Fruit fly (Drosophila melanogaster) whole organism, embryonic: ENCODE results near the gene CG34149.

Experiments
- Atf6 ChIP-seq: fragments of 200-800 bp; sonication (Bioruptor generic); IDR thresholded peaks from 2 replicates; pipeline ENCODE4 v1.3.6; 2022; ENCODE audit warnings: missing biosample characterization, missing genetic modification characterization
- CG11398 ChIP-seq: fragments of 200-800 bp; sonication (Bioruptor generic); optimal IDR thresholded peaks from 2 replicates; lab custom pipeline; 2016; ENCODE audit warnings: missing biosample characterization, missing genetic modification characterization
- CG11456 ChIP-seq: fragments of 200-800 bp; sonication (Bioruptor generic); IDR thresholded peaks from 3 replicates; pipeline ENCODE4 v1.3.6; 2022; ENCODE audit warnings: missing biosample characterization, missing genetic modification characterization
- CG11696 ChIP-seq: fragments of 200-800 bp; sonication (Bioruptor generic); IDR thresholded peaks from 2 replicates; pipeline ENCODE4 v1.3.6; 2022; ENCODE audit warnings: missing biosample characterization, missing genetic modification characterization
- CG12769 ChIP-seq: fragments of 200-800 bp; sonication (Bioruptor generic); optimal IDR thresholded peaks from 2 replicates; lab custom pipeline; 2019; ENCODE audit warnings: missing biosample characterization, mild to moderate bottlenecking, missing genetic modification characterization, moderate library complexity
- CG15269 ChIP-seq: fragments of 200-800 bp; sonication (Bioruptor generic); optimal IDR thresholded peaks from 2 replicates; lab custom pipeline; 2018; ENCODE audit warnings: missing biosample characterization, mild to moderate bottlenecking, missing genetic modification characterization, moderate library complexity
- CG15479 ChIP-seq: fragments of 200-800 bp; sonication (Bioruptor generic); optimal IDR thresholded peaks from 3 replicates; lab custom pipeline; 2019; ENCODE audit warnings: missing biosample characterization, mild to moderate bottlenecking, missing genetic modification characterization, moderate library complexity
- CG16779 ChIP-seq: fragments of 200-800 bp; sonication (Bioruptor generic); IDR thresholded peaks from 2 replicates; pipeline ENCODE4 v1.3.6; 2022; ENCODE audit warnings: missing biosample characterization, missing genetic modification characterization
- CG16813 ChIP-seq: fragments of 200-800 bp; sonication (Bioruptor generic); IDR thresholded peaks from 3 replicates; pipeline ENCODE4 v1.3.6; 2022; ENCODE audit warnings: missing biosample characterization, missing genetic modification characterization; ENCODE audit not compliant: partially characterized antibody
- CG17612 ChIP-seq: fragments of 200-800 bp; sonication (Bioruptor generic); IDR thresholded peaks from 2 replicates; pipeline ENCODE4 v1.3.6; 2022; ENCODE audit warnings: missing biosample characterization, missing genetic modification characterization
- CG1832 ChIP-seq: fragments of 200-800 bp; sonication (Bioruptor generic); optimal IDR thresholded peaks from 2 replicates; lab custom pipeline; 2017; ENCODE audit warnings: missing biosample characterization, mild to moderate bottlenecking, missing genetic modification characterization, inconsistent platforms
- CG30020 ChIP-seq: fragments of 200-800 bp; optimal IDR thresholded peaks from 2 replicates; lab custom pipeline; 2019; ENCODE audit warnings: missing biosample characterization, mild to moderate bottlenecking, missing genetic modification characterization, moderate library complexity
- CG31388 ChIP-seq: fragments of 200-800 bp; sonication (Bioruptor generic); optimal IDR thresholded peaks from 2 replicates; lab custom pipeline; 2016; ENCODE audit warnings: missing biosample characterization, missing genetic modification characterization
- CG3163 ChIP-seq: fragments of 200-800 bp; sonication (Bioruptor generic); optimal IDR thresholded peaks from 3 replicates; lab custom pipeline; 2016; ENCODE audit warnings: missing biosample characterization, missing genetic modification characterization
- CG32532 ChIP-seq: fragments of 200-800 bp; sonication (Bioruptor generic); IDR thresholded peaks from 2 replicates; pipeline ENCODE4 v1.3.6; 2022; ENCODE audit warnings: missing biosample characterization, missing genetic modification characterization
- CG3281 ChIP-seq: fragments of 200-800 bp; sonication (Bioruptor generic); optimal IDR thresholded peaks from 3 replicates; lab custom pipeline; 2017; ENCODE audit warnings: missing biosample characterization, mild to moderate bottlenecking, missing genetic modification characterization
- CG34376 ChIP-seq: fragments of 200-800 bp; sonication (Bioruptor generic); optimal IDR thresholded peaks from 2 replicates; lab custom pipeline; 2018; ENCODE audit warnings: missing biosample characterization, mild to moderate bottlenecking, missing genetic modification characterization
- CG4404 ChIP-seq: fragments of 200-800 bp; sonication (Bioruptor generic); IDR thresholded peaks from 2 replicates; pipeline ENCODE4 v1.3.6; 2022; ENCODE audit warnings: missing biosample characterization, missing genetic modification characterization
- CG6683 ChIP-seq: fragments of 200-800 bp; sonication (Bioruptor generic); optimal IDR thresholded peaks from 2 replicates; lab custom pipeline; 2017; ENCODE audit warnings: missing biosample characterization, mild to moderate bottlenecking, missing genetic modification characterization, missing genetic modification reagents
- CG7271 ChIP-seq: fragments of 200-800 bp; sonication (Bioruptor generic); optimal IDR thresholded peaks from 2 replicates; lab custom pipeline; 2018; ENCODE audit warnings: missing biosample characterization, mild to moderate bottlenecking, missing genetic modification characterization, moderate library complexity
- CG7372 ChIP-seq: fragments of 200-800 bp; sonication (Bioruptor generic); IDR thresholded peaks from 2 replicates; pipeline ENCODE4 v1.3.6; 2022; ENCODE audit warnings: missing biosample characterization, missing genetic modification characterization
- CG7839 ChIP-seq: fragments of 200-800 bp; sonication (Bioruptor generic); optimal IDR thresholded peaks from 3 replicates; lab custom pipeline; 2018; ENCODE audit warnings: missing biosample characterization, mild to moderate bottlenecking, missing genetic modification characterization, moderate library complexity
- CG8944 ChIP-seq: fragments of 200-800 bp; sonication (Bioruptor generic); optimal IDR thresholded peaks from 3 replicates; lab custom pipeline; 2016; ENCODE audit warnings: missing biosample characterization, missing genetic modification characterization
- CHES-1-like ChIP-seq: fragments of 200-800 bp; sonication (Bioruptor generic); optimal IDR thresholded peaks from 2 replicates; lab custom pipeline; 2016; ENCODE audit warnings: missing biosample characterization, missing genetic modification characterization
- CoRest ChIP-seq: fragments of 200-800 bp; sonication (Bioruptor generic); optimal IDR thresholded peaks from 3 replicates; lab custom pipeline; 2018; ENCODE audit warnings: missing biosample characterization, mild to moderate bottlenecking, missing genetic modification characterization, moderate library complexity
- Dip3 ChIP-seq: fragments of 200-800 bp; sonication (Bioruptor generic); optimal IDR thresholded peaks from 3 replicates; lab custom pipeline; 2016; ENCODE audit warnings: missing biosample characterization, missing genetic modification characterization
- Gug ChIP-seq: fragments of 200-800 bp; sonication (Bioruptor generic); IDR thresholded peaks from 4 replicates; pipeline ENCODE4 v1.3.6; 2022; ENCODE audit warnings: missing biosample characterization, missing genetic modification characterization
- Hr78 ChIP-seq, 2 experiments: fragments of 200-800 bp in 1 of 2; fragments of >200 bp in 1 of 2; sonication (Bioruptor generic) in 1 of 2; optimal IDR thresholded peaks; 2 replicates each; lab custom pipeline; 2017 to 2019; ENCODE audit warnings: missing biosample characterization in 2 of 2, missing genetic modification characterization in 2 of 2, mild to moderate bottlenecking in 1 of 2, moderate library complexity in 1 of 2
- Med ChIP-seq: fragments of 200-800 bp; sonication (Bioruptor generic); peaks from one replicate; lab custom pipeline; 2016; ENCODE audit warnings: missing biosample characterization, missing genetic modification characterization, mild to moderate bottlenecking, inconsistent platforms, moderate library complexity
- Mrtf ChIP-seq: fragments of 200-800 bp; sonication (Bioruptor generic); IDR thresholded peaks from 3 replicates; pipeline ENCODE4 v1.3.6; 2022; ENCODE audit warnings: missing biosample characterization, missing genetic modification characterization
- NC2β ChIP-seq: fragments of 200-800 bp; sonication (Bioruptor generic); optimal IDR thresholded peaks from 2 replicates; lab custom pipeline; 2016; ENCODE audit warnings: missing biosample characterization, missing genetic modification characterization
- Pdp1 ChIP-seq, 2 experiments: fragments of 200-800 bp; sonication (Bioruptor generic); optimal IDR thresholded peaks; 3 replicates each; lab custom pipeline; 2016; ENCODE audit warnings: missing biosample characterization in 2 of 2, missing genetic modification characterization in 2 of 2, mild to moderate bottlenecking in 1 of 2, moderate library complexity in 1 of 2
- bcd ChIP-seq: fragments of 200-800 bp; sonication (Bioruptor generic); optimal IDR thresholded peaks from 2 replicates; lab custom pipeline; 2017; ENCODE audit warnings: missing biosample characterization, mild to moderate bottlenecking, missing genetic modification characterization
- bigmax ChIP-seq: fragments of 200-800 bp; sonication (Bioruptor generic); optimal IDR thresholded peaks from 2 replicates; lab custom pipeline; 2018; ENCODE audit warnings: missing biosample characterization, mild to moderate bottlenecking, missing genetic modification characterization
- corto ChIP-seq: fragments of 200-800 bp; sonication (Bioruptor generic); optimal IDR thresholded peaks from 2 replicates; lab custom pipeline; 2016; ENCODE audit warnings: missing biosample characterization, mild to moderate bottlenecking, missing genetic modification characterization, moderate library complexity
- disco-r ChIP-seq: fragments of 200-800 bp; sonication (Bioruptor generic); optimal IDR thresholded peaks from 2 replicates; lab custom pipeline; 2016; ENCODE audit warnings: missing biosample characterization, missing genetic modification characterization
- en ChIP-seq: fragments of 200-800 bp; sonication (Bioruptor generic); optimal IDR thresholded peaks from 2 replicates; lab custom pipeline; 2016; ENCODE audit warnings: missing biosample characterization, missing genetic modification characterization
- ftz-f1 ChIP-seq: fragments of 200-800 bp; sonication (Bioruptor generic); optimal IDR thresholded peaks from 2 replicates; lab custom pipeline; 2016; ENCODE audit warnings: missing biosample characterization, missing genetic modification characterization
- gfzf ChIP-seq: fragments of 200-800 bp; sonication (Bioruptor generic); optimal IDR thresholded peaks from 2 replicates; lab custom pipeline; 2016; ENCODE audit warnings: missing biosample characterization, mild to moderate bottlenecking, missing genetic modification characterization, moderate library complexity
- grn ChIP-seq: fragments of 200-800 bp; sonication (Bioruptor generic); optimal IDR thresholded peaks from 3 replicates; lab custom pipeline; 2017; ENCODE audit warnings: missing biosample characterization, missing genetic modification characterization
- ind ChIP-seq: fragments of 200-800 bp; sonication (Bioruptor generic); optimal IDR thresholded peaks from 3 replicates; lab custom pipeline; 2016; ENCODE audit warnings: missing biosample characterization, missing genetic modification characterization
- kah ChIP-seq: fragments of 200-800 bp; sonication (Bioruptor generic); optimal IDR thresholded peaks from 2 replicates; lab custom pipeline; 2018; ENCODE audit warnings: missing biosample characterization, mild to moderate bottlenecking, missing genetic modification characterization
- lola ChIP-seq, 3 experiments: fragments of >200 bp in 2 of 3; fragments of 200-800 bp in 1 of 3; sonication (Bioruptor generic) in 1 of 3; optimal IDR thresholded peaks; 2 replicates each; lab custom pipeline; 2017 to 2019; ENCODE audit warnings: missing biosample characterization in 3 of 3, missing genetic modification characterization in 3 of 3, mild to moderate bottlenecking in 1 of 3, moderate library complexity in 1 of 3
- mirr ChIP-seq: fragments of 200-800 bp; sonication (Bioruptor generic); optimal IDR thresholded peaks from 3 replicates; lab custom pipeline; 2018; ENCODE audit warnings: missing biosample characterization, mild to moderate bottlenecking, missing genetic modification characterization
- pros ChIP-seq: fragments of 200-800 bp; sonication (Bioruptor generic); optimal IDR thresholded peaks from 3 replicates; lab custom pipeline; 2019; ENCODE audit warnings: missing biosample characterization, mild to moderate bottlenecking, missing genetic modification characterization, moderate library complexity
- ro ChIP-seq: fragments of 200-800 bp; sonication (Bioruptor generic); IDR thresholded peaks from 2 replicates; pipeline ENCODE4 v1.3.6; 2022; ENCODE audit warnings: missing biosample characterization, missing genetic modification characterization
- sd ChIP-seq: fragments of 200-800 bp; sonication (Bioruptor generic); optimal IDR thresholded peaks from 3 replicates; lab custom pipeline; 2018; ENCODE audit warnings: missing biosample characterization, mild to moderate bottlenecking, missing genetic modification characterization, moderate library complexity
- sug ChIP-seq: fragments of 200-800 bp; optimal IDR thresholded peaks from 2 replicates; lab custom pipeline; 2019; ENCODE audit warnings: missing biosample characterization, mild to moderate bottlenecking, missing genetic modification characterization, moderate library complexity
- tll ChIP-seq, 2 experiments: fragments of 200-800 bp in 1 of 2; fragments of >200 bp in 1 of 2; sonication (Bioruptor generic) in 1 of 2; optimal IDR thresholded peaks; 2 replicates each; lab custom pipeline; 2017 to 2019; ENCODE audit warnings: missing biosample characterization in 2 of 2, missing genetic modification characterization in 2 of 2, mild to moderate bottlenecking in 1 of 2, moderate library complexity in 1 of 2

The CG34149 gene

DNA sequence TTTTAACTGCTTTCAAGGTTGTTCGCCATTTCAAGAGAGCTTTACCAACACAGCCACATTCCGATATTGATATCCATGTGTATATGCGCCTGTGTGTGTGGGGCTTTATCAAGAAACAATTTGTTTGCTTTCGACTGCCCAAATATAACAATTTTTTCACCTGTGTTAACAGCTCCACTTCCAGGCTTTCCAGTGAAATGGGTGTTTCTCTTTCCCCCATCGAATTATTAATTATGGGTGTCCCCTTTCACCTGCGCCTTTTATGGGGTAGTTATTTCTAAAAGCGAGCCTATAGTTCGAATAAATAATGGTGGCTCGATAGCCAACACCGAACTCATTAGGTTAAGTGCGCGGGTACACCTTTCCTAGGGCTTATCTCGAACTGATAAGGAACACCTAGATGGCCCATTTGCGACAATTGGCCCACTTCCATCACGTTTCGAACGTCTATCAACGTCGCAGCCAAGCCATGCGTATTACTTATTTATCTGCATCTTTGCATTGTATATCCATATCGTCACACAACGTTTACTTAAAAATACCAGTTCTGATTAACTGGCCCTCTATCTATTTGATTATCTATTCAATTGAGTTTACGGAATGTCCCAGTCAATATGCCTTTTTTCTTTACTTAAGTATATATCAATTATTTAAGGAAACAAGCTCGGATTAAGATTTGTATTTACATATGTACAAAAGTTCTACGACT lies 32.1 kb downstream of the CG34149 start:
- TF ChIP-seq ro (GFP tag; lab: Robert Waterston, UW) (no peak), CG11696 (GFP tag; lab: Robert Waterston, UW) (no peak), Mrtf (no peak), CG34376 (GFP tag; lab: Kevin White, UChicago) (peak; percentile 53), CG1832 (GFP tag; lab: Kevin White, UChicago) (no peak), en (no peak), CG6683 (GFP tag; lab: Kevin White, UChicago) (no peak), lola (GFP tag; optimal IDR thresholded peaks at IDR 0.05; lab: Kevin White, UChicago) (no peak), CG15269 (tag; lab: Kevin White, UChicago) (no peak), CG16813 (GFP tag; lab: Robert Waterston, UW) (no peak), sd (peak; percentile 56), CG4404 (GFP tag; lab: Robert Waterston, UW) (no peak), corto (GFP tag; lab: Kevin White, UChicago) (no peak), CG7271 (tag; lab: Kevin White, UChicago) (no peak), Atf6 (0 out of 2 replicates have a peak, but pooled peaks have one; percentile 8), CG32532 (GFP tag; lab: Robert Waterston, UW) (no peak), Med (peak; percentile 70), Pdp1 (GFP tag; optimal IDR thresholded peaks at IDR 0.05; lab: Kevin White, UChicago) (no peak), CG12769 (tag; lab: Kevin White, UChicago) (peak; percentile 18), kah (GFP tag; lab: Kevin White, UChicago) (no peak), bigmax (GFP tag; lab: Kevin White, UChicago) (peak; percentile 25), CG3163 (GFP tag; lab: Kevin White, UChicago) (no peak), ind (GFP tag; lab: Kevin White, UChicago) (no peak), CG3281 (GFP tag; lab: Kevin White, UChicago) (peak; percentile 31), Gug (GFP tag; lab: Robert Waterston, UW) (no peak), CoRest (tag; lab: Kevin White, UChicago) (no peak), CG11456 (no peak), CG30020 (tag; lab: Kevin White, UChicago) (no peak), tll (GFP tag; optimal IDR thresholded peaks at IDR 0.05; lab: Kevin White, UChicago) (no peak), CG7839 (no peak), CG15479 (GFP tag; lab: Kevin White, UChicago) (peak; percentile 15), pros (GFP tag; lab: Kevin White, UChicago) (no peak), bcd (no peak), CG11398 (GFP tag; lab: Kevin White, UChicago) (no peak), Dip3 (GFP tag; lab: Kevin White, UChicago) (no peak), ftz-f1 (GFP tag; lab: Kevin White, UChicago) (peak; percentile 87), grn (GFP tag; lab: Kevin White, UChicago) (peak; percentile 58), CG17612 (no peak), mirr (GFP tag; lab: Kevin White, UChicago) (peak; percentile 91), CG16779 (GFP tag; lab: Robert Waterston, UW) (peak; percentile 23; the same call in 1 of the 2 replicates), CG8944 (GFP tag; lab: Kevin White, UChicago) (no peak), gfzf (GFP tag; lab: Kevin White, UChicago) (no peak), disco-r (GFP tag; lab: Kevin White, UChicago) (no peak), CG31388 (GFP tag; lab: Kevin White, UChicago) (no peak), CG7372 (GFP tag; lab: Robert Waterston, UW) (no peak), CHES-1-like (GFP tag; lab: Kevin White, UChicago) (no peak), Hr78 (GFP tag; optimal IDR thresholded peaks at IDR 0.05; lab: Kevin White, UChicago) (peak in 1 of 2 experiments; percentile 32), sug (tag; lab: Kevin White, UChicago) (peak; percentile 58), NC2β (GFP tag; lab: Kevin White, UChicago) (no peak)
